Comparison of ENCODE assay signal across 2 fruit fly cellular contexts in the genomic region with DNA sequence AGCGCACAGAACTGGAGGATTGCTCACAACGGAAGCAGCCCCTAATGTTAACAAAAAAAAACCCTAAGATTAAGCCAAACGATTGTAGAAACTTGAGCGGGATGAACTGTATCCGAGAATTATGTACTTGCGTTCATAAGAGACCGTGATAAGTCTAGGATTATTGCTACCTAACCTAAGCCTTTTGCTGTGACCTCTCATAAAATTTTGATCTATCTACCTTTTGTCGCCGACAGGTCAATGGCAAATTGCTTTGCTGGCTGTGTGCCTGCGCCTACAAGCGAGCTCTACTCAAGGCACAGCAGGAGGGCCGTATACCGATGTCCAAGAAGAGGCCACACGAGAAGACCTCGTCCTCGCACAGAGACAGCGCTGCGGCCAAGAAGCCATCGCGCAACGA.
TF ChIP-seq lines count a peak whose summit lies in the region.

No protein-coding gene starts in this region.

- no peak for TF ChIP-seq CTCF in whole organism, embryonic (GFP tag; optimal IDR thresholded peaks at IDR 0.05; lab: Kevin White, UChicago)

TF ChIP-seq in whole organism, embryonic, 481 proteins besides CTCF, POLR2A, EP300 and RAD21:
- TF ChIP-seq zen (tag; optimal IDR thresholded peaks at IDR 0.05; lab: Kevin White, UChicago) (peak; percentile 51), CG15479 (GFP tag; optimal IDR thresholded peaks at IDR 0.05; lab: Kevin White, UChicago) (peak; percentile 95), Kr (GFP tag; optimal IDR thresholded peaks at IDR 0.05; lab: Kevin White, UChicago) (peak; percentile 64), CG2678 (tag; optimal IDR thresholded peaks at IDR 0.05; lab: Kevin White, UChicago) (no peak), CG13123 (GFP tag; optimal IDR thresholded peaks at IDR 0.05; lab: Kevin White, UChicago) (no peak), tll (GFP tag; optimal IDR thresholded peaks at IDR 0.05; lab: Kevin White, UChicago) (peak in 1 of 2 experiments; percentile 93), CG5953 (GFP tag; IDR thresholded peaks at IDR 0.05; lab: Robert Waterston, UW) (0 out of 2 replicates have a peak, but pooled peaks have one; percentile 14), cad (GFP tag; optimal IDR thresholded peaks at IDR 0.05; lab: Kevin White, UChicago) (peak; percentile 76)

TF ChIP-seq in whole organism, prepupa, 60 proteins besides CTCF, POLR2A, EP300 and RAD21:
- TF ChIP-seq svp (GFP tag; lab: Kevin White, UChicago) (peak; percentile 77), salr (GFP tag; optimal IDR thresholded peaks at IDR 0.05; lab: Kevin White, UChicago) (no peak)
